Fruit fly (Drosophila melanogaster) whole organism, prepupa: ENCODE results near the gene Cp16.

ENCODE experiments used
- Blimp-1 ChIP-seq: fragments of 200-800 bp; sonication (Bioruptor generic); optimal IDR thresholded peaks from 3 replicates; lab custom pipeline; 2017; ENCODE audit warnings: missing biosample characterization, missing genetic modification characterization, mild to moderate bottlenecking, moderate library complexity, missing genetic modification reagents
- CG10669 ChIP-seq: fragments of 200-800 bp; sonication (Bioruptor generic); optimal IDR thresholded peaks from 3 replicates; lab custom pipeline; 2018; ENCODE audit warnings: missing biosample characterization, mild to moderate bottlenecking, missing genetic modification characterization, moderate library complexity
- CG11902 ChIP-seq: fragments of 200-800 bp; sonication (Bioruptor generic); optimal IDR thresholded peaks from 3 replicates; lab custom pipeline; 2016; ENCODE audit warnings: missing biosample characterization, missing genetic modification characterization
- CG16779 ChIP-seq: fragments of 200-800 bp; sonication (Bioruptor generic); optimal IDR thresholded peaks from 3 replicates; lab custom pipeline; 2017; ENCODE audit warnings: missing biosample characterization, mild to moderate bottlenecking, missing genetic modification characterization
- CG3919 ChIP-seq: fragments of 200-800 bp; sonication (Bioruptor generic); optimal IDR thresholded peaks from 3 replicates; lab custom pipeline; 2016; ENCODE audit warnings: missing biosample characterization, missing genetic modification characterization
- CG4318 ChIP-seq: fragments of 200-800 bp; sonication (Bioruptor generic); optimal IDR thresholded peaks from 3 replicates; lab custom pipeline; 2017; ENCODE audit warnings: missing biosample characterization, mild to moderate bottlenecking, missing genetic modification characterization
- CG6163 ChIP-seq: fragments of 200-800 bp; sonication (Bioruptor generic); IDR thresholded peaks from 3 replicates; pipeline ENCODE4 v1.3.6; 2022; ENCODE audit warnings: missing biosample characterization, missing genetic modification characterization
- CG6854 ChIP-seq: fragments of 200-800 bp; sonication (Bioruptor generic); optimal IDR thresholded peaks from 2 replicates; lab custom pipeline; 2017; ENCODE audit warnings: missing biosample characterization, mild to moderate bottlenecking, missing genetic modification characterization
- CG9139 ChIP-seq: fragments of 200-800 bp; sonication (Bioruptor generic); optimal IDR thresholded peaks from 3 replicates; lab custom pipeline; 2017; ENCODE audit warnings: missing biosample characterization, mild to moderate bottlenecking, missing genetic modification characterization
- Eip78C ChIP-seq: fragments of 200-800 bp; sonication (Bioruptor generic); peaks from one replicate; lab custom pipeline; 2016; ENCODE audit warnings: missing biosample characterization, missing genetic modification characterization
- Ets21C ChIP-seq: fragments of 200-800 bp; sonication (Bioruptor generic); optimal IDR thresholded peaks from 3 replicates; lab custom pipeline; 2016; ENCODE audit warnings: missing biosample characterization, missing genetic modification characterization
- Ets96B ChIP-seq: fragments of 200-800 bp; optimal IDR thresholded peaks from 2 replicates; lab custom pipeline; 2019; ENCODE audit warnings: missing biosample characterization, mild to moderate bottlenecking, missing genetic modification characterization, moderate library complexity
- Hr39 ChIP-seq: fragments of 200-800 bp; sonication (Bioruptor generic); optimal IDR thresholded peaks from 2 replicates; lab custom pipeline; 2016; ENCODE audit warnings: missing biosample characterization, missing genetic modification characterization
- Met ChIP-seq: fragments of 200-800 bp; sonication (Bioruptor generic); optimal IDR thresholded peaks from 3 replicates; lab custom pipeline; 2016; ENCODE audit warnings: missing biosample characterization, missing genetic modification characterization
- Sox15 ChIP-seq: fragments of 200-800 bp; sonication (Bioruptor generic); optimal IDR thresholded peaks from 3 replicates; lab custom pipeline; 2016; ENCODE audit warnings: missing biosample characterization, missing genetic modification characterization
- dac ChIP-seq: fragments of 200-800 bp; sonication (Bioruptor generic); optimal IDR thresholded peaks from 2 replicates; lab custom pipeline; 2017; ENCODE audit warnings: missing biosample characterization, mild to moderate bottlenecking, missing genetic modification characterization
- dsx ChIP-seq: fragments of 200-800 bp; optimal IDR thresholded peaks from 3 replicates; lab custom pipeline; 2019; ENCODE audit warnings: missing biosample characterization, mild to moderate bottlenecking, missing genetic modification characterization, moderate library complexity; ENCODE audit not compliant: poor library complexity, severe bottlenecking
- fd85E ChIP-seq: fragments of 200-800 bp; sonication (Bioruptor generic); optimal IDR thresholded peaks from 3 replicates; lab custom pipeline; 2016; ENCODE audit warnings: missing biosample characterization, missing genetic modification characterization
- fkh ChIP-seq: fragments of 200-800 bp; sonication (Bioruptor generic); optimal IDR thresholded peaks from 3 replicates; lab custom pipeline; 2017; ENCODE audit warnings: missing biosample characterization, mild to moderate bottlenecking, missing genetic modification characterization, moderate library complexity
- pdm3 ChIP-seq: fragments of 200-800 bp; sonication (Bioruptor generic); optimal IDR thresholded peaks from 3 replicates; lab custom pipeline; 2016; ENCODE audit warnings: missing biosample characterization, missing genetic modification characterization
- spab ChIP-seq: fragments of 200-800 bp; sonication (Bioruptor generic); optimal IDR thresholded peaks from 2 replicates; lab custom pipeline; 2017; ENCODE audit warnings: missing biosample characterization, mild to moderate bottlenecking, missing genetic modification characterization, missing genetic modification reagents
- ss ChIP-seq, 2 experiments: fragments of 200-800 bp; sonication (Bioruptor generic); optimal IDR thresholded peaks; 2 replicates in 1 of 2; 3 replicates in 1 of 2; lab custom pipeline; 2017 to 2018; ENCODE audit warnings: mild to moderate bottlenecking in 2 of 2, missing biosample characterization in 2 of 2, missing genetic modification characterization in 2 of 2, moderate library complexity in 1 of 2
- vri ChIP-seq: fragments of 200-800 bp; sonication (Bioruptor generic); optimal IDR thresholded peaks from 3 replicates; lab custom pipeline; 2016; ENCODE audit warnings: missing biosample characterization, mild to moderate bottlenecking, missing genetic modification characterization

Gene Cp16

dm6 chr3L:8781993-8782392 lies 50.2 kb downstream of the Cp16 start (continued):
- TF ChIP-seq Met (no peak), Ets96B (tag; lab: Kevin White, UChicago) (no peak), CG10669 (GFP tag; lab: Kevin White, UChicago) (peak; percentile 15), vri (GFP tag; lab: Kevin White, UChicago) (no peak), Eip78C (peak; percentile 89), dac (GFP tag; lab: Kevin White, UChicago) (peak; percentile 73), CG9139 (GFP tag; lab: Kevin White, UChicago) (no peak), CG4318 (GFP tag; lab: Kevin White, UChicago) (peak; percentile 87), Sox15 (GFP tag; lab: Kevin White, UChicago) (no peak), Blimp-1 (GFP tag; lab: Kevin White, UChicago) (no peak), CG6163 (GFP tag; lab: Robert Waterston, UW) (peak; percentile 35; the same call in 1 of the 3 replicates), fkh (GFP tag; lab: Kevin White, UChicago) (no peak), ss (GFP tag; optimal IDR thresholded peaks at IDR 0.05; lab: Kevin White, UChicago) (no peak), pdm3 (peak; percentile 48), Ets21C (no peak), dsx (GFP tag; lab: Kevin White, UChicago) (no peak), CG16779 (tag; lab: Kevin White, UChicago) (no peak), fd85E (no peak), spab (GFP tag; lab: Kevin White, UChicago) (no peak), CG11902 (GFP tag; lab: Kevin White, UChicago) (peak; percentile 0), CG3919 (GFP tag; lab: Kevin White, UChicago) (peak; percentile 66), Hr39 (GFP tag; lab: Kevin White, UChicago) (peak; percentile 47), CG6854 (GFP tag; lab: Kevin White, UChicago) (no peak)
